Worm (Caenorhabditis elegans): ENCODE measurements around the gene pelo-1.

The pelo-1 gene

DNA sequence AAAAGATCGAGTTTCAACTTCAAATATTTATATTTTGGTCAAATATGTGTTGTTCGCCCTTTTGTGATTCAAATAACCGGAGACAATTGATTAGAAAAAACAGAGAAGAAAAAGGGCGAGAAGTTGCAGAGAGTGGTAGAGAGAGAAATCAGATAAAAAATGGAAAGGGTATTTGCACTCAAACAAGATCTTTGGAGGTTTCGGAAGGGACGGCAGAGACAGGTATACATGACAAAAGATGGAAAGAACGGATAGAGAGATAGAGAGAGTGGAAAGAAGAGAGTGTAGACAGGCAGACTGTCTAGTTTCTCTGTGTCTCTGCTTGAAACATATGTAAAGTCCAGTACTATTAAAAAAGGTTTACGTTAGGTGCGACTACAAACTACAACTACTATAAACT lies 32.2 kb upstream of the pelo-1 start:
- TF ChIP-seq lin-38 (GFP tag; IDR thresholded peaks at IDR 0.05) (no peak), egl-43 (GFP tag; IDR thresholded peaks at IDR 0.05) (no peak), nhr-6 (tag; optimal IDR thresholded peaks at IDR 0.05) (no peak), skn-1 (tag; optimal IDR thresholded peaks at IDR 0.05) (no peak), T20F7.1 (GFP tag; optimal IDR thresholded peaks at IDR 0.05) (no peak), gei-8 (GFP tag; optimal IDR thresholded peaks at IDR 0.05) (no peak), mxl-2 (GFP tag; conservative IDR thresholded peaks at IDR 0.05) (no peak), mdt-29 (GFP tag; IDR thresholded peaks at IDR 0.05) (no peak), nhr-11 (tag; optimal IDR thresholded peaks at IDR 0.05) (peak; percentile 50), F37D6.2 (tag; optimal IDR thresholded peaks at IDR 0.05) (no peak), ama-1 (optimal IDR thresholded peaks at IDR 0.05) (no peak), aly-2 (tag; optimal IDR thresholded peaks at IDR 0.05) (no peak), pqm-1 (tag; optimal IDR thresholded peaks at IDR 0.05) (no peak), cey-2 (tag; optimal IDR thresholded peaks at IDR 0.05; ENCODE audit: borderline replicate concordance, insufficient read depth) (no peak), nhr-42 (GFP tag; IDR thresholded peaks at IDR 0.05) (no peak), mep-1 (tag; optimal IDR thresholded peaks at IDR 0.05) (peak; percentile 41), ceh-44 (GFP tag; IDR thresholded peaks at IDR 0.05) (no peak), lin-39 (tag; optimal IDR thresholded peaks at IDR 0.05) (no peak), R02D3.7 (tag; optimal IDR thresholded peaks at IDR 0.05) (no peak), ceh-28 (tag; optimal IDR thresholded peaks at IDR 0.05) (no peak), nhr-10 (tag; optimal IDR thresholded peaks at IDR 0.05) (no peak), hmg-1.1 (GFP tag; IDR thresholded peaks at IDR 0.05) (peak; percentile 27; the same call in 1 of the 2 replicates), dmd-6 (GFP tag; IDR thresholded peaks at IDR 0.05) (peak; percentile 40), attf-4 (tag; optimal IDR thresholded peaks at IDR 0.05) (no peak), F26F4.8 (GFP tag; conservative IDR thresholded peaks at IDR 0.05) (no peak), unc-62 (GFP tag; optimal IDR thresholded peaks at IDR 0.05 in 1 of 2) (peak in 1 of 2 experiments; percentile 62), unc-62 (tag; optimal IDR thresholded peaks at IDR 0.05) (no peak), unc-39 (tag; optimal IDR thresholded peaks at IDR 0.05) (no peak), ztf-7 (tag; optimal IDR thresholded peaks at IDR 0.05) (no peak), nhr-102 (tag; optimal IDR thresholded peaks at IDR 0.05) (no peak), dpl-1 (GFP tag; optimal IDR thresholded peaks at IDR 0.05) (no peak), F44E2.7 (GFP tag; IDR thresholded peaks at IDR 0.05) (no peak), mxl-3 (GFP tag; optimal IDR thresholded peaks at IDR 0.05) (peak; percentile 35), F49E8.2 (tag; optimal IDR thresholded peaks at IDR 0.05; ENCODE audit: borderline replicate concordance) (no peak), ZK546.5 (tag; optimal IDR thresholded peaks at IDR 0.05) (no peak), spr-3 (GFP tag; optimal IDR thresholded peaks at IDR 0.05) (no peak), Y48G9A.11 (GFP tag; IDR thresholded peaks at IDR 0.05) (no peak), hlh-30 (tag; optimal IDR thresholded peaks at IDR 0.05; ENCODE audit: insufficient read depth) (peak; percentile 26), snpc-4 (tag; optimal IDR thresholded peaks at IDR 0.05) (no peak), egl-27 (tag; optimal IDR thresholded peaks at IDR 0.05) (no peak), tag-97 (GFP tag; IDR thresholded peaks at IDR 0.05) (no peak), daf-8 (GFP tag; IDR thresholded peaks at IDR 0.05) (no peak), daf-19 (GFP tag; conservative IDR thresholded peaks at IDR 0.05) (no peak), pha-4 (GFP tag; IDR thresholded peaks at IDR 0.05) (no peak), pha-4 (tag; optimal IDR thresholded peaks at IDR 0.05) (no peak), daf-12 (tag; optimal IDR thresholded peaks at IDR 0.05) (no peak), T26A8.4 (GFP tag; IDR thresholded peaks at IDR 0.05) (no peak), zfp-3 (GFP tag; conservative IDR thresholded peaks at IDR 0.05) (no peak), mdl-1 (tag; optimal IDR thresholded peaks at IDR 0.05) (peak in 1 of 2 experiments; percentile 36), unc-130 (GFP tag; optimal IDR thresholded peaks at IDR 0.05) (no peak), set-16 (GFP tag; IDR thresholded peaks at IDR 0.05) (no peak), Y5F2A.4 (GFP tag; optimal IDR thresholded peaks at IDR 0.05) (no peak), sdz-12 (GFP tag; optimal IDR thresholded peaks at IDR 0.05) (no peak)
